Worm (Caenorhabditis elegans) whole organism, late embryonic: ENCODE measurements around the gene nhr-184.

Experiments used
- C38D4.7 ChIP-seq: fragments of 200-800 bp; sonication (Bioruptor generic); optimal IDR thresholded peaks from 2 replicates; lab custom pipeline; 2018; ENCODE audit warnings: mild to moderate bottlenecking, missing genetic modification characterization, moderate library complexity, missing compliant biosample characterization
- ahr-1 ChIP-seq: sonication (generic microtip); optimal IDR thresholded peaks from 2 replicates; lab custom pipeline; 2016; ENCODE audit warnings: missing genetic modification characterization, missing compliant biosample characterization
- ama-1 ChIP-seq: fragments of 150-350 bp; optimal IDR thresholded peaks from 2 replicates; lab custom pipeline; 2014
- ceh-2 ChIP-seq: sonication (generic microtip); optimal IDR thresholded peaks from 2 replicates; lab custom pipeline; 2016; ENCODE audit warnings: missing genotype, missing genetic modification characterization, missing compliant biosample characterization
- ceh-9 ChIP-seq: sonication (generic microtip); optimal IDR thresholded peaks from 2 replicates; lab custom pipeline; 2016; ENCODE audit warnings: mild to moderate bottlenecking, missing genetic modification characterization, inconsistent platforms, missing compliant biosample characterization
- dmd-4 ChIP-seq: sonication (generic microtip); optimal IDR thresholded peaks from 2 replicates; lab custom pipeline; 2016; ENCODE audit warnings: borderline replicate concordance, missing genetic modification characterization, missing compliant biosample characterization
- fax-1 ChIP-seq: sonication (generic microtip); optimal IDR thresholded peaks from 2 replicates; lab custom pipeline; 2016; ENCODE audit warnings: missing genotype, missing genetic modification characterization, missing compliant biosample characterization
- mec-3 ChIP-seq: sonication (generic microtip); optimal IDR thresholded peaks from 2 replicates; lab custom pipeline; 2016; ENCODE audit warnings: borderline replicate concordance, missing genetic modification characterization, missing compliant biosample characterization
- nhr-11 ChIP-seq: fragments of 150-350 bp; optimal IDR thresholded peaks from 2 replicates; lab custom pipeline; 2014; ENCODE audit warnings: missing biosample characterization, missing genetic modification characterization
- pax-1 ChIP-seq: fragments of 150-350 bp; optimal IDR thresholded peaks from 2 replicates; lab custom pipeline; 2014; ENCODE audit warnings: missing biosample characterization, missing genetic modification characterization
- sox-2 ChIP-seq: fragments of 200-800 bp; sonication (Bioruptor generic); IDR thresholded peaks from 2 replicates; pipeline ENCODE4 v1.3.6; 2022; ENCODE audit warnings: missing genetic modification reagents, missing genetic modification characterization, missing compliant biosample characterization
- tbx-7 ChIP-seq: sonication (generic microtip); optimal IDR thresholded peaks from 2 replicates; lab custom pipeline; 2016; ENCODE audit warnings: missing genotype, missing genetic modification characterization, missing compliant biosample characterization
- ttx-3 ChIP-seq: sonication (generic microtip); optimal IDR thresholded peaks from 2 replicates; lab custom pipeline; 2016; ENCODE audit warnings: missing genetic modification reagents, missing genetic modification characterization, missing compliant biosample characterization
- unc-42 ChIP-seq: sonication (generic microtip); optimal IDR thresholded peaks from 2 replicates; lab custom pipeline; 2016; ENCODE audit warnings: missing genotype, missing genetic modification characterization, missing compliant biosample characterization

- TF ChIP-seq C38D4.7 (GFP tag; lab: Kevin White, UChicago): no peak
- TF ChIP-seq tbx-7: no peak
- no peak for TF ChIP-seq fax-1 (tag; lab: Kevin White, UChicago)
- TF ChIP-seq pax-1: no peak
- no peak for TF ChIP-seq ttx-3 (tag; lab: Kevin White, UChicago)
- no peak for TF ChIP-seq ahr-1 (tag; lab: Kevin White, UChicago)
- TF ChIP-seq unc-42 (tag; lab: Kevin White, UChicago): no peak
- TF ChIP-seq nhr-11 (tag; lab: Kevin White, UChicago): no peak
- TF ChIP-seq ama-1: no peak
- TF ChIP-seq ceh-9 (tag; lab: Kevin White, UChicago): no peak
- no peak for TF ChIP-seq mec-3 (tag; lab: Kevin White, UChicago)
- no peak for TF ChIP-seq sox-2 (GFP tag; lab: Robert Waterston, UW)
- TF ChIP-seq ceh-2: no peak
- TF ChIP-seq dmd-4 (tag; lab: Kevin White, UChicago): no peak
These were observed 10.9 kb upstream of the nhr-184 start, which contains the start of gene nhr-103 for ce11 chrV:2225130-2225529.
